Worm (Caenorhabditis elegans): Measurements from ENCODE around the gene ugt-55.

ugt-55 gene

DNA sequence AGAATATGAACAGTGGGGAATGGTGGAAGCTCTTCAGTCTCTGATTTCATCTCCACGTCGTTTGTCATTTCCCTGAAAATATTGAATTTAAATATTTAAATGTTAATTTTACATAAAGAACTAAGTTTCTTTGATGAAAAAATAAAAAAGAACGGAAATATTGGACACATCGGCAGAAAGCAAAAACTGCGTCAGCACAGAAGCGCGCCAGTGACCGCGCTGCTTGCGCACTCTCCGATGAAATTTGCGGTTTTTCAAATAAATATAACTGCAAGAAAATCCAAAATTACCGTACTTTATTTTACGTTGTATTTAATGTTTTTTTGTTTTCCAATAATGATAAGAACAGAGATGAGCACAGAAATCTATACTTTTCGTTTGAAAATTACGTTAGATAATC is 35.1 kb downstream of the ugt-55 start, which contains the start of the genes srpa-68 and srh-16 (continued):
- TF ChIP-seq aha-1 (tag) = peak; percentile 97
- TF ChIP-seq saeg-2 (GFP tag; IDR thresholded peaks at IDR 0.05) = no peak
- no peak for TF ChIP-seq egl-27 (tag; optimal IDR thresholded peaks at IDR 0.05)
- peak; percentile 71 for TF ChIP-seq F37D6.2 (tag; optimal IDR thresholded peaks at IDR 0.05)
- TF ChIP-seq snpc-4 (tag; optimal IDR thresholded peaks at IDR 0.05) = no peak
- no peak for TF ChIP-seq lin-39 (tag; optimal IDR thresholded peaks at IDR 0.05)
- 0 out of 2 replicates have a peak, but pooled peaks have one; percentile 44 for TF ChIP-seq nhr-42 (GFP tag; IDR thresholded peaks at IDR 0.05)
- peak; percentile 56 for TF ChIP-seq nhr-11 (tag; optimal IDR thresholded peaks at IDR 0.05)
- peak in 1 of 2 experiments; percentile 44 for TF ChIP-seq hif-1 (tag; optimal IDR thresholded peaks at IDR 0.05)
- TF ChIP-seq mdl-1 (tag; optimal IDR thresholded peaks at IDR 0.05) = peak in 1 of 2 experiments; percentile 8
- no peak for TF ChIP-seq daf-8 (GFP tag; IDR thresholded peaks at IDR 0.05)
- peak; percentile 17 for TF ChIP-seq spr-3 (GFP tag; optimal IDR thresholded peaks at IDR 0.05)

DNA sequence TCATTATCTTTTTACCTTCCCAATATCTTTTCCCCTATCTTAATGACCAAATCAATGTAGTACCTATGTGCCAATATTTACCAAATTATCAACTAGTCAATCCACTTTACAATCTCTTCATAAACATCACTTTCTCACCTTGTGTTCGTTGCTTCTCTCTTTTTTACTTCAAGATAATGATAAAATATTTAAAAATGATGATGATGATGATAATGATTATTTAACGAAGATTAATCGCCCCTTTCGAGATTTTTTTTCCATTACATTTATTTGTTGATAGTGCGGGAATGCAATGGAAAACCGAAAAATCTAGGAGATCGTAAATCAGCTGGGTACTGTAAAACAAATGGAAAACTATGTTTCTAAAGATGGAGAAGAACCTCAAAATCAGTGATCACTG is 37.6 kb downstream of the ugt-55 start:
- TF ChIP-seq nhr-111 (GFP tag; optimal IDR thresholded peaks at IDR 0.05) (no peak), duxl-1 (tag; optimal IDR thresholded peaks at IDR 0.05; ENCODE audit: poor library complexity) (no peak), tra-1 (GFP tag; IDR thresholded peaks at IDR 0.05) (0 out of 2 replicates have a peak, but pooled peaks have one; percentile 26), lim-7 (GFP tag; IDR thresholded peaks at IDR 0.05) (no peak), snpc-1.2 (GFP tag; IDR thresholded peaks at IDR 0.05) (no peak), nhr-28 (tag; optimal IDR thresholded peaks at IDR 0.05) (peak; percentile 32), ceh-20 (GFP tag; IDR thresholded peaks at IDR 0.05) (peak; percentile 34; the same call in 1 of the 2 replicates), T26A8.4 (GFP tag; IDR thresholded peaks at IDR 0.05) (no peak), unc-130 (GFP tag; optimal IDR thresholded peaks at IDR 0.05) (no peak), saeg-2 (GFP tag; IDR thresholded peaks at IDR 0.05) (no peak), Y48G9A.11 (GFP tag; IDR thresholded peaks at IDR 0.05) (no peak), unc-62 (GFP tag; optimal IDR thresholded peaks at IDR 0.05 in 1 of 2) (peak in 1 of 2 experiments; percentile 79), unc-62 (tag; optimal IDR thresholded peaks at IDR 0.05) (no peak)

DNA sequence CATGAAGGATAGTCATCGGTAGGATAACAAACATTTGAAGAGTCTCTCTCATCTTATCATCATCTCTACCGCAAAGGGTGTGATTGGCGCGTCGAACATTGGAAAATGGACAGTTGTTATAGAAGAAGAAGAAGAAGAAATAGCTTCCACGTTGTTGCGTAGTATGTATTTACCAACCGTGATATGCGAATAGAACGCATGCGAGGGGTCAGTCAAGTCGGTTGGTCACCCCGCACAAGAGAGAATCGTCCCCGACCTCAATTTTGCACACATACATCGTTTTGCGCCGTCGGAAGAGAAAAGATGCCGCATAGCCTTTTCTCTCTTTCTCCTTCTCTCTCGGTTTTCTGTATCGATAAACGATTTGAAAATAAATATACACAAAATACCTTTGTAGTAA is 38.5 kb downstream of the ugt-55 start:
- TF ChIP-seq fos-1 (tag; optimal IDR thresholded peaks at IDR 0.05) = no peak
- TF ChIP-seq daf-12 (tag; optimal IDR thresholded peaks at IDR 0.05) = no peak
- no peak for TF ChIP-seq mxl-2 (GFP tag; conservative IDR thresholded peaks at IDR 0.05)
- TF ChIP-seq spr-3 (GFP tag; optimal IDR thresholded peaks at IDR 0.05) = no peak
- peak; percentile 47 for TF ChIP-seq mxl-3 (GFP tag; optimal IDR thresholded peaks at IDR 0.05)
- no peak for TF ChIP-seq zfp-3 (GFP tag; conservative IDR thresholded peaks at IDR 0.05)
- TF ChIP-seq lin-15B (tag; optimal IDR thresholded peaks at IDR 0.05) = no peak
- TF ChIP-seq Y75B8A.6 (GFP tag; IDR thresholded peaks at IDR 0.05) = no peak
- TF ChIP-seq tra-1 (GFP tag; IDR thresholded peaks at IDR 0.05) = no peak
- no peak for TF ChIP-seq madf-9 (GFP tag; conservative IDR thresholded peaks at IDR 0.05)
- TF ChIP-seq zfp-2 (tag; optimal IDR thresholded peaks at IDR 0.05) = no peak
- TF ChIP-seq gei-8 (GFP tag; optimal IDR thresholded peaks at IDR 0.05) = no peak
- TF ChIP-seq nhr-111 (GFP tag; optimal IDR thresholded peaks at IDR 0.05) = no peak
- no peak for TF ChIP-seq lir-3 (tag; optimal IDR thresholded peaks at IDR 0.05)
- TF ChIP-seq Y105C5A.15 (GFP tag; IDR thresholded peaks at IDR 0.05) = no peak
- TF ChIP-seq dve-1 (tag; optimal IDR thresholded peaks at IDR 0.05; ENCODE audit: insufficient read depth) = no peak
- TF ChIP-seq hlh-11 (tag; optimal IDR thresholded peaks at IDR 0.05) = peak; percentile 8
- no peak for TF ChIP-seq pqm-1 (tag; optimal IDR thresholded peaks at IDR 0.05)
- no peak for TF ChIP-seq mes-2 (tag; optimal IDR thresholded peaks at IDR 0.05; ENCODE audit: poor library complexity, severe bottlenecking)
- TF ChIP-seq unc-62 (GFP tag; optimal IDR thresholded peaks at IDR 0.05 in 1 of 2) = peak in 1 of 2 experiments; percentile 93
- TF ChIP-seq unc-62 (tag; optimal IDR thresholded peaks at IDR 0.05) = no peak
- TF ChIP-seq ztf-11 (tag; optimal IDR thresholded peaks at IDR 0.05) = no peak
- no peak for TF ChIP-seq F37D6.2 (tag; optimal IDR thresholded peaks at IDR 0.05)
- peak in 1 of 2 experiments; percentile 39 for TF ChIP-seq mdl-1 (tag; optimal IDR thresholded peaks at IDR 0.05)
- TF ChIP-seq nhr-41 (GFP tag; IDR thresholded peaks at IDR 0.05) = no peak
- no peak for TF ChIP-seq egl-27 (tag; optimal IDR thresholded peaks at IDR 0.05)
- peak; percentile 44 for TF ChIP-seq nhr-28 (tag; optimal IDR thresholded peaks at IDR 0.05)
- TF ChIP-seq spr-1 (tag; optimal IDR thresholded peaks at IDR 0.05) = no peak
- no peak for TF ChIP-seq php-3 (GFP tag; IDR thresholded peaks at IDR 0.05)
- TF ChIP-seq ceh-32 (tag; optimal IDR thresholded peaks at IDR 0.05; ENCODE audit: poor library complexity) = no peak

All from whole organism, L4 larva.